In genomic region chr3L:1618116-1618727, dm6 we compare ENCODE assay signal across 1 fruit fly cellular context.
A peak's percentile ranks its signal among the peaks of the same experiment; 100 is the strongest.
TF ChIP-seq lines count a peak whose summit lies in the region.

Gene CG13926, minus strand, starts transcription at chr3L:1618158.
Gene ABCB7, plus strand, starts transcription at chr3L:1618414.
Gene CG33230, plus strand, starts transcription at chr3L:1618414.

TF ChIP-seq in whole organism, embryonic, 481 proteins besides CTCF, POLR2A, EP300 and RAD21 (continued from another document and continues in another):
- TF ChIP-seq CG10565 (GFP tag; optimal IDR thresholded peaks at IDR 0.05; lab: Kevin White, UChicago) (no peak), gt (GFP tag; IDR thresholded peaks at IDR 0.05; lab: Robert Waterston, UW) (no peak), abd-A (tag; optimal IDR thresholded peaks at IDR 0.05; lab: Kevin White, UChicago) (no peak), CG7987 (GFP tag; optimal IDR thresholded peaks at IDR 0.05; lab: Kevin White, UChicago) (no peak), CG4707 (GFP tag; optimal IDR thresholded peaks at IDR 0.05; lab: Kevin White, UChicago) (no peak), CG11247 (GFP tag; IDR thresholded peaks at IDR 0.05; lab: Robert Waterston, UW) (no peak), CG3407 (GFP tag; optimal IDR thresholded peaks at IDR 0.05; lab: Kevin White, UChicago) (no peak), trh (GFP tag; optimal IDR thresholded peaks at IDR 0.05; lab: Kevin White, UChicago) (no peak), scrt (GFP tag; optimal IDR thresholded peaks at IDR 0.05; lab: Kevin White, UChicago) (no peak), Myb (GFP tag; optimal IDR thresholded peaks at IDR 0.05; lab: Kevin White, UChicago) (no peak), mld (GFP tag; IDR thresholded peaks at IDR 0.05; lab: Robert Waterston, UW; ENCODE audit: partially characterized antibody) (no peak), CG2129 (GFP tag; IDR thresholded peaks at IDR 0.05; lab: Robert Waterston, UW; ENCODE audit: partially characterized antibody) (no peak; the same call in 1 of the 2 replicates), CG10209 (GFP tag; optimal IDR thresholded peaks at IDR 0.05; lab: Kevin White, UChicago) (no peak), croc (GFP tag; conservative IDR thresholded peaks at IDR 0.05; lab: Robert Waterston, UW) (no peak), CG18599 (GFP tag; optimal IDR thresholded peaks at IDR 0.05; lab: Kevin White, UChicago) (peak; percentile 61), hbn (GFP tag; IDR thresholded peaks at IDR 0.05; lab: Robert Waterston, UW; ENCODE audit: partially characterized antibody) (0 out of 2 replicates have a peak, but pooled peaks have one; percentile 21), CG3163 (GFP tag; optimal IDR thresholded peaks at IDR 0.05; lab: Kevin White, UChicago) (no peak), salm (tag; optimal IDR thresholded peaks at IDR 0.05; lab: Kevin White, UChicago) (no peak), chm (GFP tag; IDR thresholded peaks at IDR 0.05; lab: Robert Waterston, UW) (no peak), gsb (GFP tag; IDR thresholded peaks at IDR 0.05; lab: Robert Waterston, UW) (no peak), ERR (GFP tag; optimal IDR thresholded peaks at IDR 0.05; lab: Kevin White, UChicago) (no peak), sc (optimal IDR thresholded peaks at IDR 0.05; lab: Kevin White, UChicago) (no peak), sc (GFP tag; optimal IDR thresholded peaks at IDR 0.05; lab: Kevin White, UChicago) (no peak), twi (tag; optimal IDR thresholded peaks at IDR 0.05; lab: Kevin White, UChicago) (no peak), E2f2 (GFP tag; IDR thresholded peaks at IDR 0.05; lab: Robert Waterston, UW) (no peak), Chrac-16 (GFP tag; optimal IDR thresholded peaks at IDR 0.05; lab: Kevin White, UChicago) (no peak), Dad (GFP tag; optimal IDR thresholded peaks at IDR 0.05; lab: Kevin White, UChicago) (no peak), CG10274 (GFP tag; optimal IDR thresholded peaks at IDR 0.05; lab: Kevin White, UChicago) (peak; percentile 95), Awh (GFP tag; IDR thresholded peaks at IDR 0.05; lab: Robert Waterston, UW) (no peak), Meics (GFP tag; optimal IDR thresholded peaks at IDR 0.05; lab: Kevin White, UChicago) (peak; percentile 45), rib (GFP tag; IDR thresholded peaks at IDR 0.05; lab: Robert Waterston, UW) (no peak), ssp (GFP tag; IDR thresholded peaks at IDR 0.05; lab: Robert Waterston, UW) (no peak), CG5245 (GFP tag; optimal IDR thresholded peaks at IDR 0.05; lab: Kevin White, UChicago) (peak; percentile 14), CG8765 (GFP tag; IDR thresholded peaks at IDR 0.05; lab: Robert Waterston, UW) (no peak), CG12942 (GFP tag; optimal IDR thresholded peaks at IDR 0.05; lab: Kevin White, UChicago) (no peak), Trl (optimal IDR thresholded peaks at IDR 0.05; lab: Kevin White, UChicago) (no peak), Trl (GFP tag; optimal IDR thresholded peaks at IDR 0.05; lab: Kevin White, UChicago) (no peak), ham (GFP tag; IDR thresholded peaks at IDR 0.05; lab: Robert Waterston, UW) (no peak), Mrtf (GFP tag; IDR thresholded peaks at IDR 0.05; lab: Robert Waterston, UW) (no peak), HLH4C (GFP tag; IDR thresholded peaks at IDR 0.05; lab: Robert Waterston, UW; ENCODE audit: partially characterized antibody) (0 out of 3 replicates have a peak, but pooled peaks have one; percentile 34), CG17328 (GFP tag; IDR thresholded peaks at IDR 0.05; lab: Robert Waterston, UW) (no peak), CG7556 (GFP tag; optimal IDR thresholded peaks at IDR 0.05; lab: Kevin White, UChicago) (no peak), grau (tag; optimal IDR thresholded peaks at IDR 0.05; lab: Kevin White, UChicago) (peak; percentile 37), fd102C (GFP tag; optimal IDR thresholded peaks at IDR 0.05; lab: Kevin White, UChicago) (no peak), zfh2 (GFP tag; optimal IDR thresholded peaks at IDR 0.05; lab: Kevin White, UChicago) (peak; percentile 31), CG12236 (GFP tag; optimal IDR thresholded peaks at IDR 0.05; lab: Kevin White, UChicago) (no peak), Ets65A (GFP tag; lab: Kevin White, UChicago) (peak; percentile 92), pzg (GFP tag; optimal IDR thresholded peaks at IDR 0.05; lab: Kevin White, UChicago) (peak; percentile 54), h (optimal IDR thresholded peaks at IDR 0.05; lab: Kevin White, UChicago) (no peak), ro (GFP tag; IDR thresholded peaks at IDR 0.05; lab: Robert Waterston, UW) (no peak), pfk (GFP tag; optimal IDR thresholded peaks at IDR 0.05; lab: Kevin White, UChicago) (no peak), CG10431 (GFP tag; optimal IDR thresholded peaks at IDR 0.05; lab: Kevin White, UChicago) (peak; percentile 25), Ssrp (tag; optimal IDR thresholded peaks at IDR 0.05; lab: Kevin White, UChicago) (no peak), dmrt11E (tag; optimal IDR thresholded peaks at IDR 0.05; lab: Kevin White, UChicago) (no peak), CG15514 (GFP tag; optimal IDR thresholded peaks at IDR 0.05; lab: Kevin White, UChicago) (peak; percentile 99), CG1529 (GFP tag; optimal IDR thresholded peaks at IDR 0.05; lab: Kevin White, UChicago) (no peak), CG2889 (GFP tag; IDR thresholded peaks at IDR 0.05; lab: Robert Waterston, UW) (no peak), MESR4 (GFP tag; optimal IDR thresholded peaks at IDR 0.05; lab: Kevin White, UChicago) (peak; percentile 54), ems (GFP tag; optimal IDR thresholded peaks at IDR 0.05; lab: Kevin White, UChicago) (no peak), CG12071 (GFP tag; optimal IDR thresholded peaks at IDR 0.05; lab: Kevin White, UChicago) (no peak), CG8089 (GFP tag; optimal IDR thresholded peaks at IDR 0.05; lab: Kevin White, UChicago) (no peak), dati (GFP tag; IDR thresholded peaks at IDR 0.05; lab: Robert Waterston, UW) (no peak), CG12219 (GFP tag; optimal IDR thresholded peaks at IDR 0.05; lab: Kevin White, UChicago) (no peak), NK7.1 (GFP tag; optimal IDR thresholded peaks at IDR 0.05; lab: Kevin White, UChicago) (no peak), kni (GFP tag; optimal IDR thresholded peaks at IDR 0.05; lab: Kevin White, UChicago) (peak; percentile 59), CG18619 (GFP tag; optimal IDR thresholded peaks at IDR 0.05; lab: Kevin White, UChicago) (peak; percentile 14), hkb (optimal IDR thresholded peaks at IDR 0.05; lab: Kevin White, UChicago) (peak; percentile 75), hkb (GFP tag; IDR thresholded peaks at IDR 0.05; lab: Robert Waterston, UW) (no peak), Adf1 (GFP tag; IDR thresholded peaks at IDR 0.05; lab: Robert Waterston, UW) (peak; percentile 20; the same call in 1 of the 2 replicates), CG1233 (GFP tag; optimal IDR thresholded peaks at IDR 0.05; lab: Kevin White, UChicago) (no peak), CG6813 (GFP tag; optimal IDR thresholded peaks at IDR 0.05; lab: Kevin White, UChicago) (no peak), CG6854 (GFP tag; optimal IDR thresholded peaks at IDR 0.05; lab: Kevin White, UChicago) (no peak), Doc3 (GFP tag; IDR thresholded peaks at IDR 0.05; lab: Robert Waterston, UW; ENCODE audit: partially characterized antibody) (0 out of 3 replicates have a peak, but pooled peaks have one; percentile 39), btn (GFP tag; optimal IDR thresholded peaks at IDR 0.05; lab: Kevin White, UChicago) (no peak), CkIIα-i1 (GFP tag; IDR thresholded peaks at IDR 0.05; lab: Robert Waterston, UW) (no peak), CG14965 (GFP tag; optimal IDR thresholded peaks at IDR 0.05; lab: Kevin White, UChicago; ENCODE audit: borderline replicate concordance) (no peak), CG2712 (tag; optimal IDR thresholded peaks at IDR 0.05; lab: Kevin White, UChicago) (no peak), CG1603 (tag; optimal IDR thresholded peaks at IDR 0.05; lab: Kevin White, UChicago) (no peak), CG12391 (tag; optimal IDR thresholded peaks at IDR 0.05; lab: Kevin White, UChicago) (peak; percentile 55), CG8290 (GFP tag; optimal IDR thresholded peaks at IDR 0.05; lab: Kevin White, UChicago) (no peak), CG8290 (tag; optimal IDR thresholded peaks at IDR 0.05; lab: Kevin White, UChicago) (no peak), CG16815 (GFP tag; optimal IDR thresholded peaks at IDR 0.05; lab: Kevin White, UChicago) (no peak), z (GFP tag; IDR thresholded peaks at IDR 0.05; lab: Robert Waterston, UW) (no peak), caup (GFP tag; optimal IDR thresholded peaks at IDR 0.05; lab: Kevin White, UChicago; ENCODE audit: severe bottlenecking) (no peak), lola (GFP tag; optimal IDR thresholded peaks at IDR 0.05; lab: Kevin White, UChicago) (no peak), D19A (tag; optimal IDR thresholded peaks at IDR 0.05; lab: Kevin White, UChicago) (no peak), YL-1 (GFP tag; optimal IDR thresholded peaks at IDR 0.05; lab: Kevin White, UChicago) (peak; percentile 89), B-H1 (GFP tag; IDR thresholded peaks at IDR 0.05; lab: Robert Waterston, UW) (no peak), CG3726 (GFP tag; IDR thresholded peaks at IDR 0.05; lab: Robert Waterston, UW) (no peak), amos (GFP tag; IDR thresholded peaks at IDR 0.05; lab: Robert Waterston, UW; ENCODE audit: partially characterized antibody) (peak; percentile 46; the same call in 1 of the 2 replicates), ab (GFP tag; optimal IDR thresholded peaks at IDR 0.05; lab: Kevin White, UChicago) (no peak), ATbp (GFP tag; optimal IDR thresholded peaks at IDR 0.05; lab: Kevin White, UChicago) (no peak), CG4730 (GFP tag; IDR thresholded peaks at IDR 0.05; lab: Robert Waterston, UW) (no peak), CG8359 (GFP tag; optimal IDR thresholded peaks at IDR 0.05; lab: Kevin White, UChicago; ENCODE audit: borderline replicate concordance) (no peak), CG8281 (tag; optimal IDR thresholded peaks at IDR 0.05; lab: Kevin White, UChicago) (no peak), CG10979 (tag; optimal IDR thresholded peaks at IDR 0.05; lab: Kevin White, UChicago) (peak; percentile 11), toy (GFP tag; IDR thresholded peaks at IDR 0.05; lab: Robert Waterston, UW) (no peak), Nf-YC (tag; optimal IDR thresholded peaks at IDR 0.05; lab: Kevin White, UChicago) (peak; percentile 46), CG4360 (GFP tag; IDR thresholded peaks at IDR 0.05; lab: Robert Waterston, UW) (no peak), CG34422 (GFP tag; IDR thresholded peaks at IDR 0.05; lab: Robert Waterston, UW) (peak; percentile 60; the same call in 2 of the 3 replicates), insv (GFP tag; optimal IDR thresholded peaks at IDR 0.05; lab: Kevin White, UChicago) (no peak), Side (GFP tag; optimal IDR thresholded peaks at IDR 0.05; lab: Kevin White, UChicago) (no peak), tio (GFP tag; optimal IDR thresholded peaks at IDR 0.05; lab: Kevin White, UChicago) (no peak), ase (GFP tag; IDR thresholded peaks at IDR 0.05; lab: Robert Waterston, UW) (no peak), ato (GFP tag; IDR thresholded peaks at IDR 0.05; lab: Robert Waterston, UW; ENCODE audit: partially characterized antibody) (no peak), CG16813 (GFP tag; IDR thresholded peaks at IDR 0.05; lab: Robert Waterston, UW; ENCODE audit: partially characterized antibody) (peak; percentile 43; the same call in 1 of the 3 replicates), CG12155 (GFP tag; optimal IDR thresholded peaks at IDR 0.05; lab: Kevin White, UChicago) (peak; percentile 38), CG13296 (GFP tag; optimal IDR thresholded peaks at IDR 0.05; lab: Kevin White, UChicago) (no peak), CG12659 (GFP tag; optimal IDR thresholded peaks at IDR 0.05; lab: Kevin White, UChicago) (peak; percentile 63), CG12299 (tag; optimal IDR thresholded peaks at IDR 0.05; lab: Kevin White, UChicago) (no peak), CG12104 (GFP tag; optimal IDR thresholded peaks at IDR 0.05; lab: Kevin White, UChicago) (no peak), CG5180 (GFP tag; optimal IDR thresholded peaks at IDR 0.05; lab: Kevin White, UChicago) (no peak), fd96Cb (tag; optimal IDR thresholded peaks at IDR 0.05; lab: Kevin White, UChicago) (no peak), Elba2 (GFP tag; optimal IDR thresholded peaks at IDR 0.05; lab: Kevin White, UChicago) (no peak), CG2120 (GFP tag; optimal IDR thresholded peaks at IDR 0.05; lab: Kevin White, UChicago) (peak; percentile 71), CG15073 (GFP tag; optimal IDR thresholded peaks at IDR 0.05; lab: Kevin White, UChicago) (no peak), wor (GFP tag; IDR thresholded peaks at IDR 0.05; lab: Robert Waterston, UW) (no peak), klu (GFP tag; IDR thresholded peaks at IDR 0.05; lab: Robert Waterston, UW) (no peak), cwo (GFP tag; optimal IDR thresholded peaks at IDR 0.05; lab: Kevin White, UChicago) (peak; percentile 50), sima (GFP tag; optimal IDR thresholded peaks at IDR 0.05; lab: Kevin White, UChicago) (no peak), Atf3 (GFP tag; optimal IDR thresholded peaks at IDR 0.05; lab: Kevin White, UChicago) (no peak), Gsc (GFP tag; IDR thresholded peaks at IDR 0.05; lab: Robert Waterston, UW) (no peak), corto (GFP tag; optimal IDR thresholded peaks at IDR 0.05; lab: Kevin White, UChicago) (no peak), Sin3A (optimal IDR thresholded peaks at IDR 0.05; lab: Kevin White, UChicago) (peak; percentile 64), CG11560 (tag; IDR thresholded peaks at IDR 0.05; lab: Robert Waterston, UW) (no peak), CG30431 (GFP tag; optimal IDR thresholded peaks at IDR 0.05; lab: Kevin White, UChicago) (no peak), CG42726 (GFP tag; IDR thresholded peaks at IDR 0.05; lab: Robert Waterston, UW; ENCODE audit: partially characterized antibody) (no peak), schlank (tag; optimal IDR thresholded peaks at IDR 0.05; lab: Kevin White, UChicago) (no peak), Oli (tag; optimal IDR thresholded peaks at IDR 0.05; lab: Kevin White, UChicago) (no peak), CG7271 (tag; optimal IDR thresholded peaks at IDR 0.05; lab: Kevin White, UChicago) (no peak), CG7372 (GFP tag; IDR thresholded peaks at IDR 0.05; lab: Robert Waterston, UW) (no peak), al (GFP tag; IDR thresholded peaks at IDR 0.05; lab: Robert Waterston, UW) (no peak), tna (GFP tag; IDR thresholded peaks at IDR 0.05; lab: Robert Waterston, UW; ENCODE audit: partially characterized antibody) (no peak), unc-4 (GFP tag; IDR thresholded peaks at IDR 0.05; lab: Robert Waterston, UW; ENCODE audit: partially characterized antibody) (0 out of 2 replicates have a peak, but pooled peaks have one; percentile 38), bsh (GFP tag; optimal IDR thresholded peaks at IDR 0.05; lab: Kevin White, UChicago) (no peak)
